Worm (Caenorhabditis elegans): Measurements from ENCODE around the gene Y11D7A.8.

Y11D7A.8 gene

ce11 chrIV:9260334-9260733 lies 9.2 kb downstream of the Y11D7A.8 start:
- TF ChIP-seq unc-39 (tag; optimal IDR thresholded peaks at IDR 0.05), result no peak
- TF ChIP-seq mab-5 (tag; optimal IDR thresholded peaks at IDR 0.05), result no peak
- peak; percentile 3 for TF ChIP-seq nhr-237 (tag; optimal IDR thresholded peaks at IDR 0.05)
- TF ChIP-seq sem-2 (GFP tag; optimal IDR thresholded peaks at IDR 0.05), result no peak
- no peak for TF ChIP-seq nhr-12 (tag; optimal IDR thresholded peaks at IDR 0.05)
- peak; percentile 26 for TF ChIP-seq lsy-2 (tag; optimal IDR thresholded peaks at IDR 0.05)
- TF ChIP-seq tbx-8 (GFP tag; optimal IDR thresholded peaks at IDR 0.05), result no peak
- TF ChIP-seq lin-32 (GFP tag; optimal IDR thresholded peaks at IDR 0.05), result no peak
- no peak for TF ChIP-seq hlh-1 (tag; optimal IDR thresholded peaks at IDR 0.05)
- TF ChIP-seq ceh-39 (tag; optimal IDR thresholded peaks at IDR 0.05), result no peak
- TF ChIP-seq pha-4 (tag; optimal IDR thresholded peaks at IDR 0.05), result peak; percentile 25

- TF ChIP-seq nhr-12 (tag; optimal IDR thresholded peaks at IDR 0.05), result no peak
Observed at ce11 chrIV:9260826-9261225, 9.6 kb downstream of the Y11D7A.8 start.

ce11 chrIV:9261687-9262086 lies 10.5 kb downstream of the Y11D7A.8 start, which contains the start of gene col-120:
Gene col-120 (minus strand): TSS chrIV:9261787.
- TF ChIP-seq cnd-1 (tag; optimal IDR thresholded peaks at IDR 0.05) (no peak), M03D4.4 (tag; optimal IDR thresholded peaks at IDR 0.05) (no peak), mab-5 (tag; optimal IDR thresholded peaks at IDR 0.05) (no peak), nhr-12 (tag; optimal IDR thresholded peaks at IDR 0.05) (no peak)

ce11 chrIV:9262295-9262694 lies 11.1 kb downstream of the Y11D7A.8 start:
- TF ChIP-seq cnd-1 (tag; optimal IDR thresholded peaks at IDR 0.05) (no peak), mab-5 (tag; optimal IDR thresholded peaks at IDR 0.05) (no peak), unc-39 (tag; optimal IDR thresholded peaks at IDR 0.05) (no peak), unc-120 (tag; optimal IDR thresholded peaks at IDR 0.05; ENCODE audit: poor library complexity, severe bottlenecking) (no peak), hlh-1 (tag; optimal IDR thresholded peaks at IDR 0.05) (no peak), ham-2 (GFP tag; optimal IDR thresholded peaks at IDR 0.05) (no peak), lsy-2 (tag; optimal IDR thresholded peaks at IDR 0.05) (no peak), pha-4 (tag; optimal IDR thresholded peaks at IDR 0.05) (no peak), ceh-43 (GFP tag; optimal IDR thresholded peaks at IDR 0.05) (no peak), lin-13 (tag; optimal IDR thresholded peaks at IDR 0.05) (no peak), sem-2 (GFP tag; optimal IDR thresholded peaks at IDR 0.05) (no peak), sptf-1 (tag; optimal IDR thresholded peaks at IDR 0.05) (no peak), ceh-39 (tag; optimal IDR thresholded peaks at IDR 0.05) (no peak), drap-1 (GFP tag; optimal IDR thresholded peaks at IDR 0.05) (no peak), nhr-2 (tag; optimal IDR thresholded peaks at IDR 0.05) (no peak), ztf-11 (tag; optimal IDR thresholded peaks at IDR 0.05) (no peak), mep-1 (tag; optimal IDR thresholded peaks at IDR 0.05) (no peak), elt-1 (tag; optimal IDR thresholded peaks at IDR 0.05; ENCODE audit: borderline replicate concordance, insufficient read depth) (no peak), unc-62 (GFP tag; optimal IDR thresholded peaks at IDR 0.05) (no peak), elt-3 (tag; optimal IDR thresholded peaks at IDR 0.05) (no peak)

- TF ChIP-seq nhr-28 (tag; optimal IDR thresholded peaks at IDR 0.05) (no peak), unc-120 (tag; optimal IDR thresholded peaks at IDR 0.05; ENCODE audit: poor library complexity, severe bottlenecking) (no peak), lin-13 (tag; optimal IDR thresholded peaks at IDR 0.05) (no peak), ceh-43 (GFP tag; optimal IDR thresholded peaks at IDR 0.05) (no peak), nhr-2 (tag; optimal IDR thresholded peaks at IDR 0.05) (peak; percentile 73), zip-8 (tag; optimal IDR thresholded peaks at IDR 0.05) (no peak), nhr-12 (tag; optimal IDR thresholded peaks at IDR 0.05) (no peak), drap-1 (GFP tag; optimal IDR thresholded peaks at IDR 0.05) (peak; percentile 56), nhr-237 (tag; optimal IDR thresholded peaks at IDR 0.05) (no peak), M03D4.4 (tag; optimal IDR thresholded peaks at IDR 0.05) (peak; percentile 27), elt-1 (tag; optimal IDR thresholded peaks at IDR 0.05; ENCODE audit: borderline replicate concordance, insufficient read depth) (no peak), pha-4 (tag; optimal IDR thresholded peaks at IDR 0.05) (peak; percentile 35), nhr-76 (tag; optimal IDR thresholded peaks at IDR 0.05) (no peak), lsy-2 (tag; optimal IDR thresholded peaks at IDR 0.05) (no peak), ceh-39 (tag; optimal IDR thresholded peaks at IDR 0.05) (peak; percentile 42), cnd-1 (tag; optimal IDR thresholded peaks at IDR 0.05) (peak; percentile 93), tbx-8 (GFP tag; optimal IDR thresholded peaks at IDR 0.05) (no peak), sptf-1 (tag; optimal IDR thresholded peaks at IDR 0.05) (peak; percentile 69), ces-1 (GFP tag; optimal IDR thresholded peaks at IDR 0.05) (peak; percentile 18), sem-2 (GFP tag; optimal IDR thresholded peaks at IDR 0.05) (no peak), ztf-11 (tag; optimal IDR thresholded peaks at IDR 0.05) (peak; percentile 37), blmp-1 (tag; optimal IDR thresholded peaks at IDR 0.05) (no peak), mls-2 (tag; optimal IDR thresholded peaks at IDR 0.05) (peak; percentile 68), mep-1 (tag; optimal IDR thresholded peaks at IDR 0.05) (peak; percentile 55), elt-3 (tag; optimal IDR thresholded peaks at IDR 0.05) (no peak), lin-32 (GFP tag; optimal IDR thresholded peaks at IDR 0.05) (peak; percentile 91), ceh-83 (GFP tag; optimal IDR thresholded peaks at IDR 0.05) (peak; percentile 17), mab-5 (tag; optimal IDR thresholded peaks at IDR 0.05) (no peak), snpc-4 (tag; optimal IDR thresholded peaks at IDR 0.05) (no peak), hlh-1 (tag; optimal IDR thresholded peaks at IDR 0.05) (peak; percentile 64), ham-2 (GFP tag; optimal IDR thresholded peaks at IDR 0.05) (no peak), flh-1 (GFP tag; optimal IDR thresholded peaks at IDR 0.05) (no peak), unc-62 (GFP tag; optimal IDR thresholded peaks at IDR 0.05) (peak; percentile 25), bed-3 (GFP tag; optimal IDR thresholded peaks at IDR 0.05) (no peak), unc-39 (tag; optimal IDR thresholded peaks at IDR 0.05) (no peak)
Observed at ce11 chrIV:9263812-9264320, 12.7 kb downstream of the Y11D7A.8 start, which contains the start of gene flh-1. Gene flh-1 (minus strand): TSS chrIV:9264270.

Data from whole organism, mixed stage, embryonic.